Worm (Caenorhabditis elegans) whole organism, young adult: Measurements from ENCODE around the gene zfp-3.

Source experiments
- F22D6.2 ChIP-seq: sonication (generic microtip); optimal IDR thresholded peaks from 2 replicates; lab custom pipeline; 2016; ENCODE audit warnings: mild to moderate bottlenecking, missing genetic modification characterization, missing compliant biosample characterization
- ets-4 ChIP-seq: fragments of 200-800 bp; sonication (Bioruptor generic); optimal IDR thresholded peaks from 2 replicates; lab custom pipeline; 2018; ENCODE audit warnings: mild to moderate bottlenecking, missing genetic modification characterization, missing compliant biosample characterization
- nhr-90 ChIP-seq: sonication (generic microtip); optimal IDR thresholded peaks from 2 replicates; lab custom pipeline; 2016; ENCODE audit warnings: missing genotype, mild to moderate bottlenecking, missing genetic modification characterization, missing compliant biosample characterization
- pbrm-1 ChIP-seq: fragments of 200-800 bp; sonication (Bioruptor generic); IDR thresholded peaks from 2 replicates; pipeline ENCODE4 v1.3.6; 2022; ENCODE audit warnings: missing genetic modification reagents, missing genetic modification characterization, missing compliant biosample characterization

DNA sequence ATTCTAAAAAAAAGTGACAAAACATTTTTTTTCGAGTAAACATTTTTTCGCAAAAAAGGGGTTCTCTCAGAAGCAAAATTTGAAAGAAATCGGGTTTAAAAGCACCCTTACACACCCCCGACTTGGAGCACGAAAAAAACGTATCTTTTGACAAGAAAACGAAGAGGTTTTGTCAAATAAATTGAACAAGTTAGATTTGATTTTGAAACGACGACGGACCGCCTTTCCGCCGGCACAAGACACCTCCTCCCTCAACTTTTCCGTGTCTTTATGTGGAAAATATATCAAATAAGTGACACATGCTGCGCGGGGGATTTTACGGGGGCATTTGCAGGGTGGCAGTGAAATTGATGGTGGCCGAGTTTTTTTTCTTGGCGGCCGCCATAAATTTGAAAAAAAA, 21.6 kb upstream of the zfp-3 start:
- TF ChIP-seq ets-4 (GFP tag; lab: Kevin White, UChicago): no peak
- TF ChIP-seq F22D6.2 (tag; lab: Kevin White, UChicago): no peak
- TF ChIP-seq nhr-90 (tag; lab: Kevin White, UChicago): no peak
- TF ChIP-seq pbrm-1: no peak
